Fruit fly (Drosophila melanogaster): ENCODE measurements around the gene CG4459.
A peak's percentile ranks its signal among the peaks of the same experiment; 100 is the strongest.

Gene CG4459

dm6 chr3R:19911030-19911429, 17.4 kb downstream of the CG4459 start:
- no peak for TF ChIP-seq noc (tag; optimal IDR thresholded peaks at IDR 0.05)

- no peak for TF ChIP-seq noc (tag; optimal IDR thresholded peaks at IDR 0.05)
These were observed 18.0 kb downstream of the CG4459 start for dm6 chr3R:19910302-19911029.

- no peak for TF ChIP-seq noc (tag; optimal IDR thresholded peaks at IDR 0.05)
These were observed 18.8 kb downstream of the CG4459 start for dm6 chr3R:19909541-19910182.

- peak; percentile 69 for TF ChIP-seq noc (tag; optimal IDR thresholded peaks at IDR 0.05)
These were observed 19.5 kb downstream of the CG4459 start for dm6 chr3R:19908863-19909343.

dm6 chr3R:19905932-19906439, 22.5 kb downstream of the CG4459 start:
- peak; percentile 92 for TF ChIP-seq noc (tag; optimal IDR thresholded peaks at IDR 0.05)

dm6 chr3R:19904865-19905373, 23.5 kb downstream of the CG4459 start, which contains the start of the genes Surf6 and RhoGAP92B:
Surf6 (minus strand) TSS chr3R:19904868.
RhoGAP92B (plus strand) TSS chr3R:19905164.
- TF ChIP-seq noc (tag; optimal IDR thresholded peaks at IDR 0.05): peak; percentile 75

- peak; percentile 2 for TF ChIP-seq noc (tag; optimal IDR thresholded peaks at IDR 0.05)
These were observed 25.3 kb downstream of the CG4459 start, which contains the start of gene ClpX for dm6 chr3R:19902926-19903739. ClpX (minus strand) TSS chr3R:19903689.

- peak; percentile 14 for TF ChIP-seq noc (tag; optimal IDR thresholded peaks at IDR 0.05)
These were observed 26.1 kb downstream of the CG4459 start for dm6 chr3R:19902328-19902727.

dm6 chr3R:19901742-19902141, 26.7 kb downstream of the CG4459 start:
- TF ChIP-seq noc (tag; optimal IDR thresholded peaks at IDR 0.05): no peak

- no peak for TF ChIP-seq noc (tag; optimal IDR thresholded peaks at IDR 0.05)
These were observed 33.1 kb downstream of the CG4459 start for dm6 chr3R:19895305-19895704.

- TF ChIP-seq noc (tag; optimal IDR thresholded peaks at IDR 0.05): peak; percentile 53
These were observed 36.4 kb downstream of the CG4459 start for dm6 chr3R:19892046-19892445.

dm6 chr3R:19891363-19891762, 37.1 kb downstream of the CG4459 start:
- TF ChIP-seq noc (tag; optimal IDR thresholded peaks at IDR 0.05): no peak

- no peak for TF ChIP-seq noc (tag; optimal IDR thresholded peaks at IDR 0.05)
These were observed 38.0 kb downstream of the CG4459 start, which contains the start of gene CG4733 for dm6 chr3R:19890340-19890998. CG4733 (plus strand) TSS chr3R:19890689.

- TF ChIP-seq noc (tag; optimal IDR thresholded peaks at IDR 0.05): peak; percentile 92
These were observed 38.7 kb downstream of the CG4459 start for dm6 chr3R:19889603-19890187.

Data from whole organism, larva.